Fruit fly (Drosophila melanogaster): Measurements from ENCODE around the gene CG32576.

Gene CG32576

dm6 chrX:16333434-16334141 lies 45.3 kb upstream of the CG32576 start, which contains the start of the genes CG9921 and Dsp1 (continued):
- no peak for TF ChIP-seq ERR (GFP tag; optimal IDR thresholded peaks at IDR 0.05)
- TF ChIP-seq gem (tag; optimal IDR thresholded peaks at IDR 0.05): no peak
- no peak for TF ChIP-seq ac (GFP tag; optimal IDR thresholded peaks at IDR 0.05)
- no peak for TF ChIP-seq Doc3 (GFP tag; IDR thresholded peaks at IDR 0.05; ENCODE audit: partially characterized antibody)
- TF ChIP-seq dmrt11E (tag; optimal IDR thresholded peaks at IDR 0.05): no peak
- no peak for TF ChIP-seq Dref (GFP tag; IDR thresholded peaks at IDR 0.05)
- no peak for TF ChIP-seq tio (GFP tag; optimal IDR thresholded peaks at IDR 0.05)
- no peak for TF ChIP-seq fru (optimal IDR thresholded peaks at IDR 0.05)
- no peak for TF ChIP-seq Neu2 (GFP tag; optimal IDR thresholded peaks at IDR 0.05; ENCODE audit: borderline replicate concordance)
- TF ChIP-seq ems (GFP tag; optimal IDR thresholded peaks at IDR 0.05): no peak
- TF ChIP-seq Opbp (GFP tag; IDR thresholded peaks at IDR 0.05; ENCODE audit: partially characterized antibody): no peak
- TF ChIP-seq CG33557 (GFP tag; optimal IDR thresholded peaks at IDR 0.05): no peak
- no peak for TF ChIP-seq CG12942 (GFP tag; optimal IDR thresholded peaks at IDR 0.05)
- no peak for TF ChIP-seq Sox100B (GFP tag; optimal IDR thresholded peaks at IDR 0.05)
- TF ChIP-seq cas (GFP tag; IDR thresholded peaks at IDR 0.05): no peak
- TF ChIP-seq HLH3B (GFP tag; IDR thresholded peaks at IDR 0.05): no peak
- no peak for TF ChIP-seq Abd-B (GFP tag; optimal IDR thresholded peaks at IDR 0.05)
- TF ChIP-seq luna (GFP tag; optimal IDR thresholded peaks at IDR 0.05): no peak
- no peak for TF ChIP-seq CG1792 (GFP tag; optimal IDR thresholded peaks at IDR 0.05)
- TF ChIP-seq ewg (GFP tag; optimal IDR thresholded peaks at IDR 0.05): no peak
- TF ChIP-seq CG9797 (GFP tag; optimal IDR thresholded peaks at IDR 0.05): no peak
- no peak for TF ChIP-seq Bteb2 (GFP tag; optimal IDR thresholded peaks at IDR 0.05)
- TF ChIP-seq CG7745 (tag; optimal IDR thresholded peaks at IDR 0.05): no peak
- TF ChIP-seq ind (GFP tag; optimal IDR thresholded peaks at IDR 0.05): no peak
- TF ChIP-seq sob (GFP tag; IDR thresholded peaks at IDR 0.05): 0 out of 2 replicates have a peak, but pooled peaks have one; percentile 13
- no peak for TF ChIP-seq CG2678 (tag; optimal IDR thresholded peaks at IDR 0.05)
- TF ChIP-seq CG17328 (GFP tag; IDR thresholded peaks at IDR 0.05): no peak
- no peak for TF ChIP-seq ash1 (GFP tag; optimal IDR thresholded peaks at IDR 0.05)
- peak; percentile 97 for TF ChIP-seq cg (GFP tag; optimal IDR thresholded peaks at IDR 0.05)
- TF ChIP-seq CG1529 (GFP tag; optimal IDR thresholded peaks at IDR 0.05): no peak
- TF ChIP-seq CG3163 (GFP tag; optimal IDR thresholded peaks at IDR 0.05): peak; percentile 73
- peak; percentile 0 for TF ChIP-seq lab (GFP tag; optimal IDR thresholded peaks at IDR 0.05)
- TF ChIP-seq Hr51 (GFP tag; optimal IDR thresholded peaks at IDR 0.05): no peak
- no peak for TF ChIP-seq Nf-YB (GFP tag; optimal IDR thresholded peaks at IDR 0.05)
- peak; percentile 48 for TF ChIP-seq MTF-1 (GFP tag; optimal IDR thresholded peaks at IDR 0.05; ENCODE audit: borderline replicate concordance)
- no peak for TF ChIP-seq Usf (GFP tag; optimal IDR thresholded peaks at IDR 0.05)
- peak; percentile 44 for TF ChIP-seq Atf6 (GFP tag; IDR thresholded peaks at IDR 0.05)
- TF ChIP-seq CG17612 (GFP tag; IDR thresholded peaks at IDR 0.05): no peak
- no peak for TF ChIP-seq Six4 (GFP tag; optimal IDR thresholded peaks at IDR 0.05)
- TF ChIP-seq gsb-n (tag; optimal IDR thresholded peaks at IDR 0.05): no peak
- no peak for TF ChIP-seq Dip3 (GFP tag; optimal IDR thresholded peaks at IDR 0.05)
- no peak for TF ChIP-seq CG10654 (GFP tag; optimal IDR thresholded peaks at IDR 0.05)
- no peak for TF ChIP-seq Awh (GFP tag; IDR thresholded peaks at IDR 0.05)
- TF ChIP-seq CG16863 (GFP tag; optimal IDR thresholded peaks at IDR 0.05): no peak
- TF ChIP-seq Antp (GFP tag; optimal IDR thresholded peaks at IDR 0.05): no peak
- no peak for TF ChIP-seq lbe (GFP tag; optimal IDR thresholded peaks at IDR 0.05)
- TF ChIP-seq ato (GFP tag; IDR thresholded peaks at IDR 0.05; ENCODE audit: partially characterized antibody): no peak
- no peak for TF ChIP-seq CG18011 (GFP tag; optimal IDR thresholded peaks at IDR 0.05)
- TF ChIP-seq CG16815 (GFP tag; optimal IDR thresholded peaks at IDR 0.05): no peak
- TF ChIP-seq Sry-δ (GFP tag; optimal IDR thresholded peaks at IDR 0.05): no peak
